Worm (Caenorhabditis elegans) whole organism, midembryonic: ENCODE measurements around the gene lsy-12.

Experiments used
- T22C8.4 ChIP-seq: fragments of 200-800 bp; sonication (Bioruptor generic); IDR thresholded peaks from 2 replicates; pipeline ENCODE4 v1.3.6; 2022; ENCODE audit warnings: missing genetic modification characterization, missing compliant biosample characterization
- cog-1 ChIP-seq: sonication (generic microtip); optimal IDR thresholded peaks from 2 replicates; lab custom pipeline; 2016; ENCODE audit warnings: missing genetic modification characterization, missing compliant biosample characterization
- flt-1 ChIP-seq: fragments of 200-800 bp; sonication (Bioruptor generic); IDR thresholded peaks from 2 replicates; pipeline ENCODE4 v1.3.6; 2022; ENCODE audit warnings: missing genetic modification characterization, missing compliant biosample characterization
- klf-2 ChIP-seq: fragments of 200-800 bp; sonication (Bioruptor generic); conservative IDR thresholded peaks from 2 replicates; pipeline ENCODE4 v1.3.6; 2022; ENCODE audit warnings: missing genetic modification reagents, missing genetic modification characterization, missing compliant biosample characterization
- med-1 ChIP-seq: sonication (generic microtip); optimal IDR thresholded peaks from 2 replicates; lab custom pipeline; 2017; ENCODE audit warnings: missing genetic modification characterization, mild to moderate bottlenecking, missing compliant biosample characterization, antibody characterized with exemption, missing genetic modification reagents; ENCODE audit not compliant: insufficient read depth
- ref-1 ChIP-seq: fragments of 200-800 bp; sonication (Bioruptor generic); conservative IDR thresholded peaks from 2 replicates; pipeline ENCODE4 v1.3.6; 2022; ENCODE audit warnings: missing genetic modification reagents, missing genetic modification characterization, missing compliant biosample characterization
- tab-1 ChIP-seq: fragments of 200-800 bp; sonication (Bioruptor generic); IDR thresholded peaks from 2 replicates; pipeline ENCODE4 v1.3.6; 2022; ENCODE audit warnings: missing genetic modification characterization, missing compliant biosample characterization
- ztf-23 ChIP-seq: fragments of 200-800 bp; sonication (Bioruptor generic); IDR thresholded peaks from 2 replicates; pipeline ENCODE4 v1.3.6; 2022; ENCODE audit warnings: missing genetic modification reagents, missing genetic modification characterization, missing compliant biosample characterization
- ztf-29 ChIP-seq: fragments of 200-800 bp; sonication (Bioruptor generic); IDR thresholded peaks from 2 replicates; pipeline ENCODE4 v1.3.6; 2022; ENCODE audit warnings: missing genetic modification reagents, missing genetic modification characterization, missing compliant biosample characterization

Gene lsy-12

ce11 chrV:9805161-9805560 is 54.6 kb downstream of the lsy-12 start, which contains the start of gene sru-37:
sru-37 (plus strand) TSS chrV:9805461.
- TF ChIP-seq ref-1 (GFP tag; lab: Robert Waterston, UW) (no peak), klf-2 (GFP tag; lab: Robert Waterston, UW) (no peak), tab-1 (GFP tag; lab: Robert Waterston, UW) (no peak), cog-1 (tag; lab: Kevin White, UChicago) (no peak), ztf-23 (no peak), T22C8.4 (no peak), med-1 (GFP tag; lab: Kevin White, UChicago) (no peak), flt-1 (GFP tag; lab: Robert Waterston, UW) (no peak), ztf-29 (no peak)

DNA sequence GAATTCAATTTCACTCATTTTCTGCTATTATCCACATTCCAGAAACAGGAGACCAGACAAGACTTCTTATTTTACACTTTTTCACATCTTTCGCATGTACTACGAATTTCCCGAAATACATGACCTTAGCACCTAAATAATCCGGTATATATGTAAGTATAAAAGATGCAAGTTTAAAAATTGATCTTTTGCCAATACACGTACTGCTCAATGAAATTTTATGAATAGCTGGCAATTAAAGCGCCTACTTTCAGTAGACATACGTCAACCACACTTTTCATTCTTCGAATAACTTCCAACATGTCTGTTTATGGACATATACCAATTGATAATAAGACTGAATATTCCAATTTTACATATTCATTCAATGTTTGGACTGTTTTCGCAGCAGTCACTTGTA is 56.6 kb downstream of the lsy-12 start, which contains the start of gene sru-39:
TSS of gene sru-39 (plus strand) at position 301 of the 400 bp plus-strand sequence.
- no peak for TF ChIP-seq ztf-29
- TF ChIP-seq ztf-23, result no peak
- TF ChIP-seq ref-1 (GFP tag; lab: Robert Waterston, UW), result no peak
- TF ChIP-seq med-1 (GFP tag; lab: Kevin White, UChicago), result no peak

DNA sequence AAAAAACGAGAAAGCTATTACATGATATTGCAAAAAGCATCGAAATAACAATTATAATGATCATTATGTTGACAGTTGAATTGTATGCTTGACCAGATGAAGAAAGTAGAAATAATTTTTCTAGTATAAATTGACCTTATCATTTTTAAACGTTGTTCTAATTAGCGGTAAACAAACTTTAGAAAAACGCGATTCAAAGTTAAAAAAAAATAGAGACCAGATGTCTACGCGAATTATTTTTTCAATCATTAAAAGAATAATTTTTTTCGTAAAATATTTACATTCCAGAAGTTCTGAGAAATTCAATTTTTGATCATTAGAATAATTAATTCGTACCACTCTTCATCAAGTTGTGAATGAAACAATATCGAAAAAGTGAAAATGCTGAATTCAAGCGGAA is 57.8 kb downstream of the lsy-12 start, which contains the start of gene F46B6.10:
TSS of gene F46B6.10 (minus strand) at position 101 of the 400 bp plus-strand sequence.
- TF ChIP-seq tab-1 (GFP tag; lab: Robert Waterston, UW) (no peak), ztf-29 (no peak), flt-1 (GFP tag; lab: Robert Waterston, UW) (no peak), ztf-23 (no peak), cog-1 (tag; lab: Kevin White, UChicago) (no peak), klf-2 (GFP tag; lab: Robert Waterston, UW) (no peak)

DNA sequence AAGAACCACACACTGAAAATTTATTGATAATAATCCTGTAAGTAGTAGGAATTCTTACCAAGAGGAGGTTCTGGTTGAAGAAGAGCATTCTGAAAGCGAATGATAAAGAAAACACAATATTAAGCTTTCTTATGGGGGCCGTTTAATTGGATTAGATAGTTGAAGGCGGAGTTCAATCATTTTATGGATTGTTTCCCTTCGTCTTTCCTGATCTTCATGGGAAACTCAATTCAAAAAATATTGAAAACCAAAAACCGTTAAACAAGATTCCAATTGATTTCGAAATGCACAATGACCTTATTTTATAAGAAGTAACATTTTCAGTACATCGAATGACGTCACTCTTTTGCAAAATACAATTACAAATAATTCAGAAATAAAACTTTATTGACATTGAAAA is 60.7 kb downstream of the lsy-12 start, which contains the start of gene F46B6.13:
TSS of gene F46B6.13 (minus strand) at position 101 of the 400 bp plus-strand sequence.
- TF ChIP-seq T22C8.4 (no peak), med-1 (GFP tag; lab: Kevin White, UChicago) (no peak), ztf-23 (no peak), flt-1 (GFP tag; lab: Robert Waterston, UW) (no peak), ztf-29 (no peak)

ce11 chrV:9798212-9798611 is 61.6 kb downstream of the lsy-12 start:
- TF ChIP-seq ztf-29 (no peak), flt-1 (GFP tag; lab: Robert Waterston, UW) (no peak), cog-1 (tag; lab: Kevin White, UChicago) (no peak), ztf-23 (no peak), T22C8.4 (no peak), tab-1 (GFP tag; lab: Robert Waterston, UW) (no peak), med-1 (GFP tag; lab: Kevin White, UChicago) (no peak), klf-2 (GFP tag; lab: Robert Waterston, UW) (no peak), ref-1 (GFP tag; lab: Robert Waterston, UW) (no peak)

DNA sequence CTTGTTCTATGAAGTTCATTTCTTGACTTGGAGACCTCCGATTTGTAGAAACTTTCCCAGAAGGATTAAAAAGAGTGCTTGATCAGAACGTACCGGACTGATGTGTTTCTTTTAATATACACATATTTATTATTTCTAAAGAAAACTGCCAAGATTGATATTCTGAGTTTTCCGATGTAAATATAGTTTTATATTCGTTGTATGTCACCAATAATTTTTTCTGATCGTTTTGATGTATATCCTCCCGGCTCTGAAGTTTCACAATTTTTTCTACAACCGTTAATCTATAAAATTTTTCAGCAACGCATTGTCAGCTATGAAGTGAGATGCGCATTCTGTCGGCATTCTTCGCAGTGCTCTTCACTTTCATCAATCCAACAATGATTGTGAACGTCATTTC is 63.2 kb downstream of the lsy-12 start, which contains the start of gene F46B6.9:
TSS of gene F46B6.9 (plus strand) at position 301 of the 400 bp plus-strand sequence.
- TF ChIP-seq flt-1 (GFP tag; lab: Robert Waterston, UW) (no peak), ref-1 (GFP tag; lab: Robert Waterston, UW) (no peak), tab-1 (GFP tag; lab: Robert Waterston, UW) (no peak), klf-2 (GFP tag; lab: Robert Waterston, UW) (no peak)
